Fruit fly (Drosophila melanogaster) whole organism, embryonic: Measurements from ENCODE around the gene Tnpo.
A peak's percentile ranks its signal among the peaks of the same experiment; 100 is the strongest.

Source experiments
- Adf1 ChIP-seq: fragments of 200-800 bp; sonication (Bioruptor generic); IDR thresholded peaks from 2 replicates; pipeline ENCODE4 v1.3.6; 2022; ENCODE audit warnings: missing biosample characterization, missing genetic modification characterization
- B-H1 ChIP-seq: fragments of 200-800 bp; sonication (Bioruptor generic); IDR thresholded peaks from 3 replicates; pipeline ENCODE4 v1.3.6; 2022; ENCODE audit warnings: missing biosample characterization, missing genetic modification characterization
- B-H2 ChIP-seq: fragments of 200-800 bp; sonication (Bioruptor generic); optimal IDR thresholded peaks from 2 replicates; lab custom pipeline; 2018; ENCODE audit warnings: missing biosample characterization, mild to moderate bottlenecking, missing genetic modification characterization
- Blimp-1 ChIP-seq: fragments of 200-800 bp; sonication (Bioruptor generic); optimal IDR thresholded peaks from 3 replicates; lab custom pipeline; 2018; ENCODE audit warnings: missing biosample characterization, missing genetic modification characterization, mild to moderate bottlenecking, moderate library complexity, missing genetic modification reagents
- CG10462 ChIP-seq: fragments of 200-800 bp; sonication (Bioruptor generic); optimal IDR thresholded peaks from 2 replicates; lab custom pipeline; 2016; ENCODE audit warnings: missing biosample characterization, missing genetic modification characterization
- CG10565 ChIP-seq: fragments of 200-800 bp; sonication (Bioruptor generic); optimal IDR thresholded peaks from 3 replicates; lab custom pipeline; 2016; ENCODE audit warnings: missing biosample characterization, mild to moderate bottlenecking, missing genetic modification characterization
- CG12299 ChIP-seq: fragments of 200-800 bp; sonication (Bioruptor generic); optimal IDR thresholded peaks from 2 replicates; lab custom pipeline; 2018; ENCODE audit warnings: missing biosample characterization, mild to moderate bottlenecking, missing genetic modification characterization
- CG13624 ChIP-seq: fragments of 200-800 bp; sonication (Bioruptor generic); optimal IDR thresholded peaks from 2 replicates; lab custom pipeline; 2016; ENCODE audit warnings: missing biosample characterization, missing genetic modification characterization
- CG1602 ChIP-seq: fragments of 200-800 bp; sonication (Bioruptor generic); optimal IDR thresholded peaks from 3 replicates; lab custom pipeline; 2016; ENCODE audit warnings: missing biosample characterization, missing genetic modification characterization
- CG1603 ChIP-seq: fragments of 200-800 bp; sonication (Bioruptor generic); optimal IDR thresholded peaks from 2 replicates; lab custom pipeline; 2019; ENCODE audit warnings: missing biosample characterization, mild to moderate bottlenecking, missing genetic modification characterization, moderate library complexity
- CG16863 ChIP-seq: fragments of 200-800 bp; sonication (Bioruptor generic); optimal IDR thresholded peaks from 3 replicates; lab custom pipeline; 2016; ENCODE audit warnings: missing biosample characterization, missing genetic modification characterization
- CG18619 ChIP-seq: fragments of 200-800 bp; sonication (Bioruptor generic); optimal IDR thresholded peaks from 3 replicates; lab custom pipeline; 2017; ENCODE audit warnings: missing biosample characterization, mild to moderate bottlenecking, missing genetic modification characterization
- CG2116 ChIP-seq: fragments of 200-800 bp; sonication (Bioruptor generic); optimal IDR thresholded peaks from 3 replicates; lab custom pipeline; 2018; ENCODE audit warnings: missing biosample characterization, mild to moderate bottlenecking, missing genetic modification characterization
- CG2889 ChIP-seq: fragments of 200-800 bp; sonication (Bioruptor generic); IDR thresholded peaks from 3 replicates; pipeline ENCODE4 v1.3.6; 2022; ENCODE audit warnings: missing biosample characterization, missing genetic modification characterization
- CG3065 ChIP-seq: fragments of 200-800 bp; sonication (Bioruptor generic); optimal IDR thresholded peaks from 2 replicates; lab custom pipeline; 2016; ENCODE audit warnings: missing biosample characterization, missing genetic modification characterization
- CG32767 ChIP-seq: fragments of 200-800 bp; sonication (Bioruptor generic); IDR thresholded peaks from 2 replicates; pipeline ENCODE4 v1.3.6; 2022; ENCODE audit warnings: missing biosample characterization, missing genetic modification characterization
- CG34224 ChIP-seq: fragments of 200-800 bp; sonication (Bioruptor generic); IDR thresholded peaks from 3 replicates; pipeline ENCODE4 v1.3.6; 2022; ENCODE audit warnings: missing biosample characterization, missing genetic modification characterization; ENCODE audit not compliant: partially characterized antibody
- CG3838 ChIP-seq: fragments of 200-800 bp; sonication (Bioruptor generic); optimal IDR thresholded peaks from 3 replicates; lab custom pipeline; 2016; ENCODE audit warnings: missing biosample characterization, missing genetic modification characterization
- CG6272 ChIP-seq: fragments of 200-800 bp; sonication (Bioruptor generic); IDR thresholded peaks from 2 replicates; pipeline ENCODE4 v1.3.6; 2022; ENCODE audit warnings: missing biosample characterization, missing genetic modification characterization
- CG6654 ChIP-seq: fragments of 200-800 bp; sonication (Bioruptor generic); optimal IDR thresholded peaks from 2 replicates; lab custom pipeline; 2017; ENCODE audit warnings: missing biosample characterization, mild to moderate bottlenecking, missing genetic modification characterization
- CG7839 ChIP-seq: fragments of 200-800 bp; sonication (Bioruptor generic); optimal IDR thresholded peaks from 3 replicates; lab custom pipeline; 2018; ENCODE audit warnings: missing biosample characterization, mild to moderate bottlenecking, missing genetic modification characterization, moderate library complexity
- CG8765 ChIP-seq: fragments of 200-800 bp; sonication (Bioruptor generic); IDR thresholded peaks from 2 replicates; pipeline ENCODE4 v1.3.6; 2022; ENCODE audit warnings: missing biosample characterization, missing genetic modification characterization
- CG8944 ChIP-seq: fragments of 200-800 bp; sonication (Bioruptor generic); optimal IDR thresholded peaks from 3 replicates; lab custom pipeline; 2016; ENCODE audit warnings: missing biosample characterization, missing genetic modification characterization
- CG9932 ChIP-seq: fragments of 200-800 bp; sonication (Bioruptor generic); IDR thresholded peaks from 2 replicates; pipeline ENCODE4 v1.3.6; 2022; ENCODE audit warnings: missing biosample characterization, missing genetic modification characterization
- Hey ChIP-seq: fragments of 200-800 bp; sonication (Bioruptor generic); optimal IDR thresholded peaks from 3 replicates; lab custom pipeline; 2018; ENCODE audit warnings: missing biosample characterization, mild to moderate bottlenecking, missing genetic modification characterization
- Optix ChIP-seq: fragments of 200-800 bp; sonication (Bioruptor generic); IDR thresholded peaks from 3 replicates; pipeline ENCODE4 v1.3.6; 2022; ENCODE audit warnings: missing biosample characterization, missing genetic modification characterization
- Pdp1 ChIP-seq, 2 experiments: fragments of 200-800 bp; sonication (Bioruptor generic); optimal IDR thresholded peaks; 3 replicates each; lab custom pipeline; 2016; ENCODE audit warnings: missing biosample characterization in 2 of 2, missing genetic modification characterization in 2 of 2, mild to moderate bottlenecking in 1 of 2, moderate library complexity in 1 of 2
- Ravus ChIP-seq: fragments of 200-800 bp; sonication (Bioruptor generic); IDR thresholded peaks from 2 replicates; pipeline ENCODE4 v1.3.6; 2022; ENCODE audit warnings: missing biosample characterization, missing genetic modification characterization
- TFAM ChIP-seq: fragments of 200-800 bp; sonication (Bioruptor generic); optimal IDR thresholded peaks from 2 replicates; lab custom pipeline; 2017; ENCODE audit warnings: missing biosample characterization, missing genetic modification characterization, inconsistent platforms
- bbx ChIP-seq: fragments of 200-800 bp; sonication (Bioruptor generic); IDR thresholded peaks from 2 replicates; pipeline ENCODE4 v1.3.6; 2022; ENCODE audit warnings: missing biosample characterization, missing genetic modification characterization; ENCODE audit not compliant: partially characterized antibody
- cato ChIP-seq: fragments of 200-800 bp; sonication (Bioruptor generic); optimal IDR thresholded peaks from 2 replicates; lab custom pipeline; 2016; ENCODE audit warnings: missing biosample characterization, missing genetic modification characterization, borderline replicate concordance
- chinmo ChIP-seq: fragments of 200-800 bp; sonication (Bioruptor generic); IDR thresholded peaks from 4 replicates; pipeline ENCODE4 v1.3.6; 2022; ENCODE audit warnings: missing biosample characterization, missing genetic modification characterization; ENCODE audit not compliant: partially characterized antibody
- dm ChIP-seq: fragments of 200-800 bp; sonication (Bioruptor generic); optimal IDR thresholded peaks from 3 replicates; lab custom pipeline; 2016; ENCODE audit warnings: missing biosample characterization, missing genetic modification characterization
- esg ChIP-seq: fragments of 200-800 bp; sonication (Bioruptor generic); conservative IDR thresholded peaks from 2 replicates; pipeline ENCODE4 v1.3.6; 2022; ENCODE audit warnings: missing biosample characterization, missing genetic modification characterization
- eyg ChIP-seq: fragments of 200-800 bp; sonication (Bioruptor generic); optimal IDR thresholded peaks from 3 replicates; lab custom pipeline; 2016; ENCODE audit warnings: missing biosample characterization, missing genetic modification characterization
- inv ChIP-seq: fragments of 200-800 bp; sonication (Bioruptor generic); IDR thresholded peaks from 2 replicates; pipeline ENCODE4 v1.3.6; 2022; ENCODE audit warnings: missing biosample characterization, missing genetic modification characterization; ENCODE audit not compliant: partially characterized antibody
- luna ChIP-seq: fragments of 200-800 bp; sonication (Bioruptor generic); optimal IDR thresholded peaks from 2 replicates; lab custom pipeline; 2016; ENCODE audit warnings: missing biosample characterization, missing genetic modification characterization
- nmo ChIP-seq: fragments of 200-800 bp; sonication (Bioruptor generic); optimal IDR thresholded peaks from 2 replicates; lab custom pipeline; 2018; ENCODE audit warnings: missing biosample characterization, mild to moderate bottlenecking, missing genetic modification characterization, moderate library complexity
- odd ChIP-seq: fragments of 200-800 bp; sonication (Bioruptor generic); optimal IDR thresholded peaks from 2 replicates; lab custom pipeline; 2017; ENCODE audit warnings: missing biosample characterization, mild to moderate bottlenecking, missing genetic modification characterization
- peb ChIP-seq: fragments of 200-800 bp; sonication (Bioruptor generic); IDR thresholded peaks from 2 replicates; pipeline ENCODE4 v1.3.6; 2022; ENCODE audit warnings: missing biosample characterization, missing genetic modification characterization
- prd ChIP-seq, 3 experiments: fragments of >200 bp in 2 of 3; fragments of 200-800 bp in 1 of 3; sonication (Bioruptor generic) in 1 of 3; optimal IDR thresholded peaks in 2 of 3; IDR thresholded peaks in 1 of 3; 2 replicates in 2 of 3; 3 replicates in 1 of 3; pipeline versions ENCODE4 v1.3.6 to Lab custom; 2017 to 2022; ENCODE audit warnings: missing biosample characterization in 1 of 3, missing genetic modification characterization in 1 of 3
- sc ChIP-seq, 3 experiments: fragments of >200 bp in 2 of 3; fragments of 200-800 bp in 1 of 3; sonication (Bioruptor generic) in 1 of 3; optimal IDR thresholded peaks; 2 replicates in 2 of 3; 3 replicates in 1 of 3; lab custom pipeline; 2017; ENCODE audit warnings: mild to moderate bottlenecking in 1 of 3, missing biosample characterization in 1 of 3, missing genetic modification characterization in 1 of 3, missing genetic modification reagents in 1 of 3
- schlank ChIP-seq: fragments of 200-800 bp; sonication (Bioruptor generic); optimal IDR thresholded peaks from 2 replicates; lab custom pipeline; 2018; ENCODE audit warnings: missing biosample characterization, mild to moderate bottlenecking, missing genetic modification characterization
- shn ChIP-seq: fragments of 200-800 bp; sonication (Bioruptor generic); optimal IDR thresholded peaks from 3 replicates; lab custom pipeline; 2016; ENCODE audit warnings: missing biosample characterization, missing genetic modification characterization
- slbo ChIP-seq: fragments of 200-800 bp; sonication (Bioruptor generic); IDR thresholded peaks from 2 replicates; pipeline ENCODE4 v1.3.6; 2022; ENCODE audit warnings: missing biosample characterization, missing genetic modification characterization
- tio ChIP-seq: fragments of 200-800 bp; sonication (Bioruptor generic); optimal IDR thresholded peaks from 2 replicates; lab custom pipeline; 2017; ENCODE audit warnings: missing biosample characterization, missing genetic modification characterization, inconsistent platforms
- ttk ChIP-seq: fragments of 200-800 bp; sonication (Bioruptor generic); IDR thresholded peaks from 2 replicates; pipeline ENCODE4 v2.1.2; 2022; ENCODE audit warnings: missing biosample characterization, missing genetic modification characterization
- wek ChIP-seq: fragments of 200-800 bp; sonication (Bioruptor generic); optimal IDR thresholded peaks from 3 replicates; lab custom pipeline; 2018; ENCODE audit warnings: missing biosample characterization, mild to moderate bottlenecking, missing genetic modification characterization, moderate library complexity
- wor ChIP-seq: fragments of 200-800 bp; sonication (Bioruptor generic); IDR thresholded peaks from 2 replicates; pipeline ENCODE4 v1.3.6; 2022; ENCODE audit warnings: missing biosample characterization, missing genetic modification characterization
- zf30C ChIP-seq: fragments of 200-800 bp; sonication (Bioruptor generic); optimal IDR thresholded peaks from 3 replicates; lab custom pipeline; 2018; ENCODE audit warnings: missing biosample characterization, mild to moderate bottlenecking, missing genetic modification characterization

The Tnpo gene

DNA sequence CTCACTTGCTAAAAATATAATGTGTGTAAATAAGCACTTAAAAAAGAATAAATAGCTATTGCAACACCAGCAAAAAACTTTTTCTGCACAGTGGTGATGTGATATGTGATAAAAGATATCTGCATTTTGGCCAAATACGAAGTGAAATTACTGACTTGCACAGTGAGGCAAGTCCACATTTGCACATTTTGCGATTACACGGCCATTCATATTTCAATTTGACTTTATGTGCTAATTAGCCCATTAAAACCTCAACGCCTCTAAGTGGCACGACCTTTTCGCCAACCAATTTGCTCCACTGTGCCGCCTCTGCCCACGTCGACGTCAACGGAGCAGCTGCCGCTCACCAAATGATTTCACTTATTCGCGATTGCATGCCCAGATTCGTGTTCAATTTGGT is 26.9 kb downstream of the Tnpo start, which contains the start of gene CG33946 (continued):
- TF ChIP-seq wor (GFP tag; lab: Robert Waterston, UW) (no peak), wek (GFP tag; lab: Kevin White, UChicago) (no peak), CG1602 (GFP tag; lab: Kevin White, UChicago) (peak; percentile 25), zf30C (GFP tag; lab: Kevin White, UChicago) (no peak), CG6272 (GFP tag; lab: Robert Waterston, UW) (no peak), CG3838 (GFP tag; lab: Kevin White, UChicago) (no peak), bbx (GFP tag; lab: Robert Waterston, UW) (no peak), TFAM (GFP tag; lab: Kevin White, UChicago) (no peak), CG6654 (GFP tag; lab: Kevin White, UChicago) (no peak), esg (GFP tag; lab: Robert Waterston, UW) (peak; percentile 54), nmo (GFP tag; lab: Kevin White, UChicago) (no peak), peb (GFP tag; lab: Robert Waterston, UW) (0 out of 2 replicates have a peak, but pooled peaks have one; percentile 8), CG2116 (GFP tag; lab: Kevin White, UChicago) (no peak), Ravus (no peak), Adf1 (GFP tag; lab: Robert Waterston, UW) (peak; percentile 16), inv (GFP tag; lab: Robert Waterston, UW) (no peak), ttk (GFP tag; lab: Robert Waterston, UW) (no peak), CG1603 (tag; lab: Kevin White, UChicago) (peak; percentile 27), dm (GFP tag; lab: Kevin White, UChicago) (no peak), Hey (tag; lab: Kevin White, UChicago) (no peak), luna (GFP tag; lab: Kevin White, UChicago) (no peak), Optix (GFP tag; lab: Robert Waterston, UW) (peak; percentile 57; the same call in 1 of the 3 replicates), CG7839 (tag; lab: Kevin White, UChicago) (no peak), CG13624 (no peak), CG10462 (GFP tag; lab: Kevin White, UChicago) (no peak), CG8765 (GFP tag; lab: Robert Waterston, UW) (peak; percentile 46; the same call in 1 of the 2 replicates), CG2889 (GFP tag; lab: Robert Waterston, UW) (no peak), CG10565 (GFP tag; lab: Kevin White, UChicago) (no peak), CG34224 (GFP tag; lab: Robert Waterston, UW) (no peak), CG3065 (GFP tag; lab: Kevin White, UChicago) (no peak), CG18619 (GFP tag; lab: Kevin White, UChicago) (no peak), CG9932 (GFP tag; lab: Robert Waterston, UW) (0 out of 2 replicates have a peak, but pooled peaks have one; percentile 17), Blimp-1 (GFP tag; lab: Kevin White, UChicago) (peak; percentile 12), CG16863 (GFP tag; lab: Kevin White, UChicago) (no peak), tio (GFP tag; lab: Kevin White, UChicago) (no peak), CG32767 (GFP tag; lab: Robert Waterston, UW) (no peak), chinmo (GFP tag; lab: Robert Waterston, UW) (no peak), cato (GFP tag; lab: Kevin White, UChicago) (no peak), Pdp1 (GFP tag; optimal IDR thresholded peaks at IDR 0.05; lab: Kevin White, UChicago) (peak in 1 of 2 experiments; percentile 8), prd (optimal IDR thresholded peaks at IDR 0.05; lab: Kevin White, UChicago) (no peak), prd (GFP tag; IDR thresholded peaks at IDR 0.05; lab: Robert Waterston, UW) (peak; percentile 73; the same call in 2 of the 3 replicates), B-H2 (GFP tag; lab: Kevin White, UChicago) (no peak), CG8944 (peak; percentile 32), eyg (GFP tag; lab: Kevin White, UChicago) (no peak), sc (optimal IDR thresholded peaks at IDR 0.05; lab: Kevin White, UChicago) (no peak), sc (GFP tag; optimal IDR thresholded peaks at IDR 0.05; lab: Kevin White, UChicago) (no peak), slbo (GFP tag; lab: Robert Waterston, UW) (peak; percentile 51), odd (no peak), B-H1 (no peak), CG12299 (tag; lab: Kevin White, UChicago) (no peak), shn (GFP tag; lab: Kevin White, UChicago) (peak; percentile 25), schlank (tag; lab: Kevin White, UChicago) (no peak)
